Fruit fly (Drosophila melanogaster) whole organism: ENCODE measurements around the gene CG7330.

ENCODE experiments used
- Dll ChIP-seq: fragments of >200 bp; optimal IDR thresholded peaks from 2 replicates; lab custom pipeline; 2017
- pan ChIP-seq: fragments of >200 bp; optimal IDR thresholded peaks from 2 replicates; lab custom pipeline; 2017
- usp ChIP-seq: fragments of >200 bp; optimal IDR thresholded peaks from 2 replicates; lab custom pipeline; 2017; ENCODE audit warnings: missing biosample characterization, missing genetic modification characterization, mixed read lengths

- TF ChIP-seq usp (GFP tag; lab: Kevin White, UChicago): no peak
- no peak for TF ChIP-seq pan
- no peak for TF ChIP-seq Dll (lab: Kevin White, UChicago)
Observed at dm6 chr3L:18144620-18145019, 4.1 kb upstream of the CG7330 start.
